Worm (Caenorhabditis elegans) whole organism, young adult: ENCODE measurements around the gene col-38.
A peak's percentile ranks its signal among the peaks of the same experiment; 100 is the strongest.

ENCODE experiments used
- F23B12.7 ChIP-seq: sonication (generic microtip); optimal IDR thresholded peaks from 2 replicates; lab custom pipeline; 2017; ENCODE audit warnings: missing genetic modification characterization, mild to moderate bottlenecking, missing compliant biosample characterization, antibody characterized with exemption, moderate library complexity; ENCODE audit not compliant: insufficient read depth
- F39B2.1 ChIP-seq: fragments of 200-800 bp; sonication (Bioruptor generic); IDR thresholded peaks from 2 replicates; pipeline ENCODE4 v1.3.6; 2022; ENCODE audit warnings: missing genetic modification reagents, missing genetic modification characterization, missing compliant biosample characterization
- F49E8.2 ChIP-seq: sonication (generic microtip); optimal IDR thresholded peaks from 3 replicates; lab custom pipeline; 2017; ENCODE audit warnings: missing genetic modification characterization, mild to moderate bottlenecking, missing compliant biosample characterization, antibody characterized with exemption, moderate library complexity; ENCODE audit not compliant: insufficient read depth
- T07F8.4 ChIP-seq: sonication (generic microtip); optimal IDR thresholded peaks from 2 replicates; lab custom pipeline; 2016; ENCODE audit warnings: mild to moderate bottlenecking, missing genetic modification characterization, moderate library complexity, missing compliant biosample characterization
- akir-1 ChIP-seq: fragments of 200-800 bp; sonication (Bioruptor generic); optimal IDR thresholded peaks from 2 replicates; lab custom pipeline; 2018; ENCODE audit warnings: mild to moderate bottlenecking, missing genetic modification characterization, moderate library complexity, missing compliant biosample characterization
- aptf-3 ChIP-seq: fragments of 200-800 bp; sonication (Bioruptor generic); IDR thresholded peaks from 2 replicates; pipeline ENCODE4 v1.3.6; 2022; ENCODE audit warnings: missing genetic modification characterization, missing compliant biosample characterization
- athp-1 ChIP-seq: sonication (generic microtip); optimal IDR thresholded peaks from 2 replicates; lab custom pipeline; 2017; ENCODE audit warnings: mild to moderate bottlenecking, missing genetic modification characterization, missing compliant biosample characterization
- attf-5 ChIP-seq: fragments of 200-800 bp; sonication (Bioruptor generic); optimal IDR thresholded peaks from 2 replicates; lab custom pipeline; 2018; ENCODE audit warnings: mild to moderate bottlenecking, missing genetic modification characterization, missing compliant biosample characterization
- dox-1 ChIP-seq: fragments of 200-800 bp; sonication (Bioruptor generic); IDR thresholded peaks from 2 replicates; pipeline ENCODE4 v1.3.6; 2022; ENCODE audit warnings: missing genetic modification reagents, missing genetic modification characterization, missing compliant biosample characterization
- him-1 ChIP-seq: sonication (generic microtip); optimal IDR thresholded peaks from 2 replicates; lab custom pipeline; 2016; ENCODE audit warnings: missing genotype, missing genetic modification reagents, missing genetic modification characterization, missing compliant biosample characterization
- hmg-1.2 ChIP-seq: fragments of 200-800 bp; sonication (Bioruptor generic); IDR thresholded peaks from 2 replicates; pipeline ENCODE4 v1.3.6; 2022; ENCODE audit warnings: missing genetic modification reagents, missing genetic modification characterization, missing compliant biosample characterization
- hrde-1 ChIP-seq: sonication (generic microtip); optimal IDR thresholded peaks from 2 replicates; lab custom pipeline; 2016; ENCODE audit warnings: missing genetic modification characterization, mild to moderate bottlenecking, missing compliant biosample characterization, moderate library complexity, missing genotype, missing genetic modification reagents, borderline replicate concordance
- hsf-1 ChIP-seq: fragments of 200-800 bp; sonication (Bioruptor generic); IDR thresholded peaks from 2 replicates; pipeline ENCODE4 v1.3.6; 2022; ENCODE audit warnings: missing genetic modification reagents, missing genetic modification characterization, missing compliant biosample characterization
- lag-1 ChIP-seq: fragments of 200-800 bp; sonication (Bioruptor generic); IDR thresholded peaks from 2 replicates; pipeline ENCODE4 v1.3.6; 2022; ENCODE audit warnings: missing genetic modification reagents, missing genetic modification characterization, missing compliant biosample characterization
- lin-54 ChIP-seq: fragments of 200-800 bp; sonication (Bioruptor generic); optimal IDR thresholded peaks from 2 replicates; lab custom pipeline; 2018; ENCODE audit warnings: mild to moderate bottlenecking, missing genetic modification characterization, missing compliant biosample characterization
- lir-1 ChIP-seq: fragments of 200-800 bp; sonication (Bioruptor generic); conservative IDR thresholded peaks from 2 replicates; pipeline ENCODE4 v1.3.6; 2022; ENCODE audit warnings: missing genetic modification reagents, missing genetic modification characterization, missing compliant biosample characterization
- lsl-1 ChIP-seq: fragments of 200-800 bp; sonication (Bioruptor generic); optimal IDR thresholded peaks from 2 replicates; lab custom pipeline; 2018; ENCODE audit warnings: mild to moderate bottlenecking, missing genetic modification characterization, moderate library complexity, missing compliant biosample characterization
- madf-10 ChIP-seq: sonication (generic microtip); optimal IDR thresholded peaks from 2 replicates; lab custom pipeline; 2016; ENCODE audit warnings: mild to moderate bottlenecking, missing genetic modification characterization, missing compliant biosample characterization
- madf-3 ChIP-seq: fragments of 200-800 bp; sonication (Bioruptor generic); IDR thresholded peaks from 2 replicates; pipeline ENCODE4 v1.3.6; 2022; ENCODE audit warnings: missing genetic modification reagents, missing genetic modification characterization, missing compliant biosample characterization
- madf-6 ChIP-seq: fragments of 200-800 bp; sonication (Bioruptor generic); IDR thresholded peaks from 2 replicates; pipeline ENCODE4 v1.3.6; 2022; ENCODE audit warnings: missing genetic modification reagents, missing genetic modification characterization, missing compliant biosample characterization
- mcd-1 ChIP-seq: fragments of 200-800 bp; sonication (Bioruptor generic); IDR thresholded peaks from 2 replicates; pipeline ENCODE4 v1.3.6; 2022; ENCODE audit warnings: missing genetic modification reagents, missing genetic modification characterization, missing compliant biosample characterization
- nhr-80 ChIP-seq: sonication (generic microtip); optimal IDR thresholded peaks from 2 replicates; lab custom pipeline; 2016; ENCODE audit warnings: missing genetic modification characterization, missing compliant biosample characterization
- rec-8 ChIP-seq, 2 experiments: sonication (generic microtip); optimal IDR thresholded peaks; 2 replicates each; lab custom pipeline; 2016; ENCODE audit warnings: mild to moderate bottlenecking in 2 of 2, missing genetic modification characterization in 2 of 2, missing genetic modification reagents in 2 of 2, missing genotype in 2 of 2, missing biosample characterization in 1 of 2, missing compliant biosample characterization in 1 of 2, moderate library complexity in 1 of 2
- sea-2 ChIP-seq: fragments of 200-800 bp; sonication (Bioruptor generic); IDR thresholded peaks from 2 replicates; pipeline ENCODE4 v1.3.6; 2022; ENCODE audit warnings: missing genetic modification characterization, missing compliant biosample characterization
- snpc-1.3 ChIP-seq: sonication (generic microtip); optimal IDR thresholded peaks from 2 replicates; lab custom pipeline; 2017; ENCODE audit warnings: missing genetic modification characterization, mild to moderate bottlenecking, missing compliant biosample characterization, antibody characterized with exemption, moderate library complexity, missing genotype, missing genetic modification reagents; ENCODE audit not compliant: insufficient read depth
- snpc-4 ChIP-seq, 5 experiments: fragments of 150-350 bp in 1 of 5; sonication (generic microtip) in 4 of 5; optimal IDR thresholded peaks; 2 replicates each; lab custom pipeline; 2014 to 2018; ENCODE audit warnings: missing genetic modification characterization in 5 of 5, missing biosample characterization in 3 of 5, antibody characterized with exemption in 2 of 5, mild to moderate bottlenecking in 2 of 5, missing compliant biosample characterization in 2 of 5, missing genotype in 2 of 5, moderate library complexity in 2 of 5, missing genetic modification reagents in 1 of 5
- xnd-1 ChIP-seq: sonication (generic microtip); optimal IDR thresholded peaks from 2 replicates; lab custom pipeline; 2016; ENCODE audit warnings: missing genotype, missing genetic modification reagents, missing genetic modification characterization, missing compliant biosample characterization
- ztf-22 ChIP-seq: fragments of 200-800 bp; sonication (Bioruptor generic); optimal IDR thresholded peaks from 2 replicates; lab custom pipeline; 2018; ENCODE audit warnings: mild to moderate bottlenecking, missing genetic modification characterization, moderate library complexity, missing compliant biosample characterization
- ztf-25 ChIP-seq: fragments of 200-800 bp; sonication (Bioruptor generic); IDR thresholded peaks from 2 replicates; pipeline ENCODE4 v1.3.6; 2022; ENCODE audit warnings: missing genetic modification reagents, missing genetic modification characterization, missing compliant biosample characterization
- ztf-28 ChIP-seq: fragments of 200-800 bp; sonication (Bioruptor generic); IDR thresholded peaks from 2 replicates; pipeline ENCODE4 v1.3.6; 2022; ENCODE audit warnings: missing genetic modification reagents, missing genetic modification characterization, missing compliant biosample characterization
- ztf-6 ChIP-seq: fragments of 200-800 bp; sonication (Bioruptor generic); IDR thresholded peaks from 2 replicates; pipeline ENCODE4 v1.3.6; 2022; ENCODE audit warnings: missing genetic modification reagents, missing genetic modification characterization, missing compliant biosample characterization

The col-38 gene

ce11 chrII:8532015-8532414 is 36.9 kb downstream of the col-38 start:
- peak; percentile 36; the same call in 1 of the 2 replicates for TF ChIP-seq hmg-1.2 (GFP tag; lab: Robert Waterston, UW)
- TF ChIP-seq F39B2.1: no peak
- TF ChIP-seq T07F8.4 (tag; lab: Kevin White, UChicago): no peak
- no peak for TF ChIP-seq rec-8 (tag; optimal IDR thresholded peaks at IDR 0.05; lab: Kevin White, UChicago)
- TF ChIP-seq him-1 (tag; lab: Kevin White, UChicago): no peak

DNA sequence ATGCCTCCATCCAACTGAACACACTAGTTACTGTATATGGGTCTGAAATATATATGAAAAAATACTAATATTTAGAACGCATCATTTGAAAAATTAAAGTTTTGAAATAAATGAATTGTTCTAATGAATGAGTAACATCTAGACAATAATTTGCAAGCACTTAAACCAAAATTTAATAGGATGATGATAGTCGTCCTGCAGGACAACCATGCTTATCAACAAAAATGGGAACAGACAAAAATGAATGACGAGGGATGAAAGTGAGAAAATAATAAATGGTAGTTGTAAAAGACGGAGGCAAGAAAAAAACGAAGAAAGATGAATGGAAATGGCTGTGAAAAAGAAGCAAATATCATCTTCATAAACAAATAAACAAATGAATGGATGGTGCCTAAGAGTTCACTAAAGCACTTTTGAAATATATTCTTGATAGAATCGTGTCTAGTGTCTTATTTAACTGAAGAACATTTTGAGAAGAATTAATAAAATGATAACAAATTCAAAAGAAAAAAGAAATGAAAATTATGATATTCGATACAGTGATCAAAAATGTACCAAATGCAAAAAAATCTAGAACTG is 37.6 kb downstream of the col-38 start, which contains the start of gene gldi-7:
TSS of gene gldi-7 (minus strand) at position 42 of the 579 bp plus-strand sequence.
- no peak for TF ChIP-seq sea-2 (GFP tag; lab: Robert Waterston, UW)
- TF ChIP-seq nhr-80: peak; percentile 33

DNA sequence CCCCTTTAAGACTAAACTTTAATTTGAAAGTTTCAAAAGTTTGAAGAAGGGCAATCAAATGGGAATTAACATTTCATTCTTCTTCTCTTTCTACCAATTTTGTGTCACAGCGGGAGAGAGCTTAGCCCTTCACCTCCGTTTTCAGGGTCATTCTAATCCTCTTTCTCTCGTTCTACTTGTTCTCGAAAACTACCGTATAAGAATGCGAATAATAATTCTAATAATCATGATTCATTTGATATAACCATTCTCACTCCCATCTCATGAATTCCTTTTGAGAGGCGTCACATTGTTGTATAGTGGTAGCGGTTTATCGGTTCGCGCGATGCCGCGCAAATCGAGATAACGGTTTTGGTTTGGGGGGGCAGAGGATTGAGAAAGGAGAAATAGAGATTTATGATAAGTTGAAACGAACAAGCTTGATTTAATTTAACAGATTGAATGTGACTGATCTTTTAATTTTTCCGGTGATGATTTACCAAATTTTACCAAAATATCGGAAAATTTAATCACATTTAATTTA is 39.7 kb downstream of the col-38 start:
- no peak for TF ChIP-seq hsf-1 (GFP tag; lab: Robert Waterston, UW)
- no peak for TF ChIP-seq aptf-3 (GFP tag; lab: Robert Waterston, UW)
- no peak for TF ChIP-seq xnd-1 (tag; lab: Kevin White, UChicago)
- TF ChIP-seq dox-1 (GFP tag; lab: Robert Waterston, UW): no peak
- TF ChIP-seq ztf-28 (GFP tag; lab: Robert Waterston, UW): no peak
- TF ChIP-seq lag-1 (GFP tag; lab: Robert Waterston, UW): no peak
- TF ChIP-seq madf-3: no peak
- TF ChIP-seq akir-1 (GFP tag; lab: Kevin White, UChicago): no peak
- no peak for TF ChIP-seq ztf-6 (GFP tag; lab: Robert Waterston, UW)
- no peak for TF ChIP-seq madf-10 (tag; lab: Kevin White, UChicago)
- no peak for TF ChIP-seq ztf-25 (GFP tag; lab: Robert Waterston, UW)
- no peak for TF ChIP-seq lir-1 (GFP tag; lab: Robert Waterston, UW)
- no peak for TF ChIP-seq snpc-4 (GFP tag; optimal IDR thresholded peaks at IDR 0.05; lab: Kevin White, UChicago)
- no peak for TF ChIP-seq snpc-4 (tag; optimal IDR thresholded peaks at IDR 0.05; lab: Kevin White, UChicago)

DNA sequence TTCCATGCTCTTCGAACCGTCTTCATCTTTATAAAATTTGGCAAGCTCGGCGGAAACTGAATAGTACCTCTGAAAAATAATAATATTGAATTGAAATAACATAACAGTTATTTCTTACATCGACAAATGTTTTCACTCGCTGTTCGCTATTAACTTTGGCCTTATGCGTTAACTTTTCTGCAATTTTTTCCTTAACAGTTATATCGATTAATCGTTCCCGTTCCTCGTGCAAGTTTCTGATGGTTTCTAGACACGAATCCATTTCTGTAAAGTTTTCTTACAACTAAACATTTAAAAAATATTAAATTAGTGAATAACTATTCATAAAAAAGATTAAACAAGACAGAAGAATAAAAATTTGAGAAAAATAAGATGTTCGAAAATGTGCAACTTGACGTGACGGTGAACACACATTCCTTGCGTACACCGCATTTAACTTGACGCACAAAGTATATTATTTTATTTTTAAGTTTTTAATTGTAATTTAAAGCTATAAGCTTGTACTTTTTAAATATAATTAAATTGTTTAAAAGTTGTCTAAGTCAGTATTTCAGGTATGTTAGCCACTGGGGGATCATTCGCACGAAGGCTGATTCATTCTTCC is 43.7 kb downstream of the col-38 start, which contains the start of the genes prp-9 and mrps-18B:
TSS of gene prp-9 (minus strand) at position 264 of the 604 bp plus-strand sequence.
TSS of gene mrps-18B (plus strand) at position 549 of the 604 bp plus-strand sequence.
- TF ChIP-seq hrde-1 (tag; lab: Kevin White, UChicago) (no peak), F23B12.7 (peak; percentile 27), athp-1 (tag; lab: Kevin White, UChicago) (no peak), snpc-4 (GFP tag; optimal IDR thresholded peaks at IDR 0.05; lab: Kevin White, UChicago) (no peak), snpc-4 (tag; optimal IDR thresholded peaks at IDR 0.05; lab: Kevin White, UChicago) (peak in 1 of 4 experiments; percentile 13), lin-54 (GFP tag; lab: Kevin White, UChicago) (peak; percentile 21), attf-5 (GFP tag; lab: Kevin White, UChicago) (peak; percentile 33), mcd-1 (0 out of 2 replicates have a peak, but pooled peaks have one; percentile 16), madf-6 (GFP tag; lab: Robert Waterston, UW) (peak; percentile 66; the same call in 1 of the 2 replicates), ztf-22 (no peak), snpc-1.3 (tag; lab: Kevin White, UChicago) (peak; percentile 74), lsl-1 (GFP tag; lab: Kevin White, UChicago) (peak; percentile 34), F49E8.2 (tag; lab: Kevin White, UChicago) (no peak)
